Worm (Caenorhabditis elegans) whole organism, mixed stage, embryonic: ENCODE data around the gene zig-12.

Experiments used
- bed-3 ChIP-seq: fragments of 200-800 bp; sonication (Bioruptor generic); optimal IDR thresholded peaks from 3 replicates; lab custom pipeline; 2018; ENCODE audit warnings: mild to moderate bottlenecking, missing genetic modification characterization, moderate library complexity, missing compliant biosample characterization
- blmp-1 ChIP-seq: fragments of 150-350 bp; optimal IDR thresholded peaks from 2 replicates; lab custom pipeline; 2014; ENCODE audit warnings: missing biosample characterization, missing genetic modification characterization
- ceh-43 ChIP-seq: fragments of 200-800 bp; sonication (Bioruptor generic); optimal IDR thresholded peaks from 2 replicates; lab custom pipeline; 2018; ENCODE audit warnings: mild to moderate bottlenecking, missing genetic modification characterization, moderate library complexity, missing compliant biosample characterization
- ceh-83 ChIP-seq: fragments of 200-800 bp; sonication (Bioruptor generic); optimal IDR thresholded peaks from 2 replicates; lab custom pipeline; 2018; ENCODE audit warnings: mild to moderate bottlenecking, missing genetic modification characterization, missing compliant biosample characterization
- ces-1 ChIP-seq: fragments of 150-350 bp; optimal IDR thresholded peaks from 2 replicates; lab custom pipeline; 2014; ENCODE audit warnings: missing biosample characterization, missing genetic modification reagents, missing genetic modification characterization
- drap-1 ChIP-seq: fragments of 200-800 bp; sonication (Bioruptor generic); optimal IDR thresholded peaks from 3 replicates; lab custom pipeline; 2018; ENCODE audit warnings: mild to moderate bottlenecking, missing genetic modification characterization, missing compliant biosample characterization
- elt-1 ChIP-seq: sonication (generic microtip); optimal IDR thresholded peaks from 2 replicates; lab custom pipeline; 2017; ENCODE audit warnings: missing genetic modification characterization, mild to moderate bottlenecking, missing compliant biosample characterization, antibody characterized with exemption, moderate library complexity, borderline replicate concordance; ENCODE audit not compliant: insufficient read depth
- elt-3 ChIP-seq: fragments of 150-350 bp; optimal IDR thresholded peaks from 2 replicates; lab custom pipeline; 2014; ENCODE audit warnings: missing biosample characterization, missing genetic modification characterization
- flh-1 ChIP-seq: fragments of 200-800 bp; sonication (Bioruptor generic); optimal IDR thresholded peaks from 2 replicates; lab custom pipeline; 2018; ENCODE audit warnings: mild to moderate bottlenecking, missing genetic modification characterization, moderate library complexity, missing compliant biosample characterization
- ham-2 ChIP-seq: fragments of 200-800 bp; sonication (Bioruptor generic); optimal IDR thresholded peaks from 2 replicates; lab custom pipeline; 2018; ENCODE audit warnings: mild to moderate bottlenecking, missing genetic modification characterization, missing compliant biosample characterization
- lin-13 ChIP-seq: fragments of 150-350 bp; optimal IDR thresholded peaks from 2 replicates; lab custom pipeline; 2014; ENCODE audit warnings: missing biosample characterization, missing genetic modification characterization
- lin-32 ChIP-seq: fragments of 200-800 bp; sonication (Bioruptor generic); optimal IDR thresholded peaks from 2 replicates; lab custom pipeline; 2018; ENCODE audit warnings: mild to moderate bottlenecking, missing genetic modification characterization, missing compliant biosample characterization
- lsy-2 ChIP-seq: fragments of 150-350 bp; optimal IDR thresholded peaks from 2 replicates; lab custom pipeline; 2014; ENCODE audit warnings: missing biosample characterization, missing genetic modification characterization
- mab-5 ChIP-seq: fragments of 150-350 bp; optimal IDR thresholded peaks from 2 replicates; lab custom pipeline; 2014; ENCODE audit warnings: missing biosample characterization, missing genetic modification characterization
- mep-1 ChIP-seq: fragments of 150-350 bp; optimal IDR thresholded peaks from 2 replicates; lab custom pipeline; 2017; ENCODE audit warnings: missing biosample characterization, missing genetic modification reagents, missing genetic modification characterization, inconsistent platforms
- mls-2 ChIP-seq: sonication (generic microtip); optimal IDR thresholded peaks from 2 replicates; lab custom pipeline; 2016; ENCODE audit warnings: mild to moderate bottlenecking, missing genetic modification characterization, moderate library complexity, missing compliant biosample characterization
- nhr-12 ChIP-seq: fragments of 150-350 bp; optimal IDR thresholded peaks from 2 replicates; lab custom pipeline; 2014; ENCODE audit warnings: missing biosample characterization, missing genetic modification characterization
- nhr-2 ChIP-seq: fragments of 150-350 bp; optimal IDR thresholded peaks from 2 replicates; lab custom pipeline; 2014; ENCODE audit warnings: missing biosample characterization, missing genetic modification characterization
- nhr-237 ChIP-seq: fragments of 150-350 bp; optimal IDR thresholded peaks from 2 replicates; lab custom pipeline; 2014; ENCODE audit warnings: missing biosample characterization, missing genetic modification characterization
- nhr-28 ChIP-seq: fragments of 150-350 bp; optimal IDR thresholded peaks from 2 replicates; lab custom pipeline; 2014; ENCODE audit warnings: missing biosample characterization, missing genetic modification characterization
- pha-4 ChIP-seq: fragments of 150-350 bp; optimal IDR thresholded peaks from 2 replicates; lab custom pipeline; 2018; ENCODE audit warnings: missing biosample characterization, missing genetic modification reagents, missing genetic modification characterization
- sem-2 ChIP-seq: fragments of 200-800 bp; sonication (Bioruptor generic); optimal IDR thresholded peaks from 2 replicates; lab custom pipeline; 2018; ENCODE audit warnings: mild to moderate bottlenecking, missing genetic modification characterization, missing compliant biosample characterization
- snpc-4 ChIP-seq: fragments of 150-350 bp; optimal IDR thresholded peaks from 2 replicates; lab custom pipeline; 2014; ENCODE audit warnings: missing biosample characterization, missing genetic modification characterization
- sptf-1 ChIP-seq: sonication (generic microtip); optimal IDR thresholded peaks from 2 replicates; lab custom pipeline; 2017; ENCODE audit warnings: mild to moderate bottlenecking, missing genetic modification characterization, moderate library complexity, missing compliant biosample characterization
- tbx-8 ChIP-seq: fragments of 200-800 bp; sonication (Bioruptor generic); optimal IDR thresholded peaks from 2 replicates; lab custom pipeline; 2018; ENCODE audit warnings: mild to moderate bottlenecking, missing genetic modification characterization, moderate library complexity, missing compliant biosample characterization
- unc-120 ChIP-seq: sonication (generic microtip); optimal IDR thresholded peaks from 2 replicates; lab custom pipeline; 2017; ENCODE audit warnings: missing genetic modification characterization, missing compliant biosample characterization; ENCODE audit not compliant: poor library complexity, severe bottlenecking
- unc-39 ChIP-seq: fragments of 150-350 bp; optimal IDR thresholded peaks from 2 replicates; lab custom pipeline; 2014; ENCODE audit warnings: missing biosample characterization, missing genetic modification characterization
- unc-62 ChIP-seq: fragments of 150-350 bp; optimal IDR thresholded peaks from 2 replicates; lab custom pipeline; 2014; ENCODE audit warnings: missing biosample characterization, missing genetic modification reagents, missing genetic modification characterization
- zip-8 ChIP-seq: fragments of 150-350 bp; optimal IDR thresholded peaks from 2 replicates; lab custom pipeline; 2014; ENCODE audit warnings: missing biosample characterization, missing genetic modification characterization

Gene zig-12

DNA sequence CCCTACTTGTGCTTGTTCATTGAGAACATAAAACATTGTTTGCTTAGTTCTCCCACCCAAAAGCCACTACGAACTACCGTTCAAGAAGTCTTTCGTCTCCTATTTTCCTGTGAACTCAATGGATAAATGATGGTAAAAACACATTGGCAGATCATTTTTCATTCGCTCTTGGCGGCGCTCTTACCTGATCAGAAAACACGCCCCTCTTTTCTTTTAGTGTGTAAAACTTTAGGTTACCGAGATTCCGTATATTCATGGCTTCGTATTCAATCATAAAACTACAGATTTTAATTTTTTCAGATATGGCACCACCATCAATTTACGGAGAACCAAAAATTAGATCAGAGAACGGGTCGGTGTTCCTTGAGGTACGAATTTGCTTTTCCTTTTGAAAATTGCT is at the start of gene zig-12:
Gene zig-12 (plus strand): TSS at position 301 of the 400 bp plus-strand sequence.
- TF ChIP-seq lin-32 (GFP tag; lab: Kevin White, UChicago) (no peak), zip-8 (tag; lab: Kevin White, UChicago) (no peak), elt-3 (tag; lab: Kevin White, UChicago) (no peak), mep-1 (tag; lab: Kevin White, UChicago) (no peak), lin-13 (no peak), ces-1 (GFP tag; lab: Kevin White, UChicago) (no peak), mls-2 (tag; lab: Kevin White, UChicago) (no peak), lsy-2 (tag; lab: Kevin White, UChicago) (no peak), nhr-237 (tag; lab: Kevin White, UChicago) (no peak)

DNA sequence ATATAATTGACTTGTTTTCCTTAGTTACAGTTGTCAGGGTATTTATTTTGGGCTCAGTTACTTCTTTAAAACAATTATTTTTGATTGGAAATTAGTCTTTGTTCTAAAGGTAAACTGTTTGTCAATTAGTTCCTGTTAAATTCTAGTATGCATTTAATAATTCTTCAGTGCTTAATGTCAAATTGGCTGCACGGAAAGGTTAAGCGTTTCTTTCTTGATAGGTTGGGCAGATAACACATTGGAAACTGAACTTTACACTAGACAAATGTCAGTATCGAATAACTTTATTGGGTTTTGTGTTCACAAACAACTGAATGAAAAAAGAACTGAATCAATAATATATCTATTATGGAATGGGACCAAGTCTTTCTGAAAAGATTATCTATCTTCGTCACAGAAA is 48.9 kb upstream of the zig-12 start:
- TF ChIP-seq flh-1 (GFP tag; lab: Kevin White, UChicago) (no peak), drap-1 (GFP tag; lab: Kevin White, UChicago) (no peak), lsy-2 (tag; lab: Kevin White, UChicago) (no peak), bed-3 (GFP tag; lab: Kevin White, UChicago) (no peak), sem-2 (no peak), unc-62 (no peak), nhr-2 (no peak), nhr-12 (no peak), mls-2 (tag; lab: Kevin White, UChicago) (no peak), ham-2 (GFP tag; lab: Kevin White, UChicago) (no peak), lin-32 (GFP tag; lab: Kevin White, UChicago) (no peak), unc-39 (tag; lab: Kevin White, UChicago) (no peak), elt-1 (no peak), zip-8 (tag; lab: Kevin White, UChicago) (no peak), ces-1 (GFP tag; lab: Kevin White, UChicago) (no peak), sptf-1 (no peak), mab-5 (tag; lab: Kevin White, UChicago) (no peak), unc-120 (tag; lab: Kevin White, UChicago) (no peak), ceh-83 (GFP tag; lab: Kevin White, UChicago) (no peak)

- TF ChIP-seq pha-4 (tag; lab: Kevin White, UChicago) (no peak), ceh-83 (GFP tag; lab: Kevin White, UChicago) (no peak), lsy-2 (tag; lab: Kevin White, UChicago) (no peak), ceh-43 (GFP tag; lab: Kevin White, UChicago) (no peak), zip-8 (tag; lab: Kevin White, UChicago) (no peak), ham-2 (GFP tag; lab: Kevin White, UChicago) (no peak), elt-3 (tag; lab: Kevin White, UChicago) (no peak), blmp-1 (tag; lab: Kevin White, UChicago) (no peak), sptf-1 (no peak), unc-62 (no peak), mab-5 (tag; lab: Kevin White, UChicago) (no peak), flh-1 (GFP tag; lab: Kevin White, UChicago) (no peak), lin-13 (no peak), tbx-8 (GFP tag; lab: Kevin White, UChicago) (no peak)
Measured at ce11 chrX:8716822-8717221, 46.9 kb upstream of the zig-12 start, which contains the start of gene F53A9.7. Gene F53A9.7, minus strand, starts transcription at chrX:8716922.

ce11 chrX:8718153-8718552 is 45.6 kb upstream of the zig-12 start:
- no peak for TF ChIP-seq zip-8 (tag; lab: Kevin White, UChicago)
- TF ChIP-seq tbx-8 (GFP tag; lab: Kevin White, UChicago): no peak

- no peak for TF ChIP-seq ceh-43 (GFP tag; lab: Kevin White, UChicago)
- TF ChIP-seq sptf-1: no peak
- TF ChIP-seq mls-2 (tag; lab: Kevin White, UChicago): no peak
Measured at ce11 chrX:8718856-8719255, 44.9 kb upstream of the zig-12 start, which contains the start of gene F53A9.8. Gene F53A9.8, minus strand, starts transcription at chrX:8718904.

DNA sequence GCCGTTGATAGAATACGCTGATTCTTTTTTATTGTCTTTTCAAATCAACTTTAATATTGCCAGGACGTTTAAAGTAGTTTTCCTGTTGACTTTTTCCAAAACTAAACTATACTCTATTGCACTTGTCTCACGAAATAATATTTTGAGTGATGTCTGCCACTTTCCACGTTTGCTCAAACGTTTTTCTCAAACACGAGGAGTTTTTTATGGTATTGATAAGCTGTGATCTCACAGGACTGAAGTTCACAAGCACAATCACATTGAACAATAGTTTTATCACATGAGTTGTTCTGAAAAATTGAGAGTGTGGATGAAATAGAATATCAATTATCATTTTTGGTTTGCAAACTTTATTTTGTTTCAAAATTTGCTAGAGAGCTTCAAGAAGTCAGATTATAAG is 43.8 kb upstream of the zig-12 start:
- no peak for TF ChIP-seq drap-1 (GFP tag; lab: Kevin White, UChicago)
- no peak for TF ChIP-seq snpc-4
- TF ChIP-seq nhr-28 (tag; lab: Kevin White, UChicago): no peak
- TF ChIP-seq sem-2: no peak
- no peak for TF ChIP-seq nhr-237 (tag; lab: Kevin White, UChicago)
- TF ChIP-seq flh-1 (GFP tag; lab: Kevin White, UChicago): no peak
- no peak for TF ChIP-seq bed-3 (GFP tag; lab: Kevin White, UChicago)
- TF ChIP-seq elt-3 (tag; lab: Kevin White, UChicago): no peak
- TF ChIP-seq sptf-1: no peak
- no peak for TF ChIP-seq nhr-2
- no peak for TF ChIP-seq mls-2 (tag; lab: Kevin White, UChicago)
